Worm (Caenorhabditis elegans): Measurements from ENCODE around the gene nas-25.
A peak's percentile ranks its signal among the peaks of the same experiment; 100 is the strongest.

Gene nas-25

ce11 chrII:8825769-8826168 is at the start of gene nas-25:
Gene nas-25 (plus strand): TSS chrII:8826069.
- TF ChIP-seq him-1 (tag; optimal IDR thresholded peaks at IDR 0.05) (no peak), dao-5 (tag; optimal IDR thresholded peaks at IDR 0.05) (no peak), W03F9.2 (tag; optimal IDR thresholded peaks at IDR 0.05) (no peak)

- no peak for TF ChIP-seq dao-5 (tag; optimal IDR thresholded peaks at IDR 0.05)
- TF ChIP-seq him-1 (tag; optimal IDR thresholded peaks at IDR 0.05): no peak
- no peak for TF ChIP-seq W03F9.2 (tag; optimal IDR thresholded peaks at IDR 0.05)
Observed at ce11 chrII:8776504-8776903, 49.4 kb upstream of the nas-25 start.

ce11 chrII:8783451-8783967 is 42.4 kb upstream of the nas-25 start, which contains the start of gene sgn-1:
Gene sgn-1 (minus strand): TSS chrII:8783670.
- TF ChIP-seq W03F9.2 (tag; optimal IDR thresholded peaks at IDR 0.05) (no peak), him-1 (tag; optimal IDR thresholded peaks at IDR 0.05) (no peak), dao-5 (tag; optimal IDR thresholded peaks at IDR 0.05) (no peak)

- peak; percentile 56 for TF ChIP-seq him-1 (tag; optimal IDR thresholded peaks at IDR 0.05)
- no peak for TF ChIP-seq dao-5 (tag; optimal IDR thresholded peaks at IDR 0.05)
Observed at ce11 chrII:8784235-8784928, 41.5 kb upstream of the nas-25 start.

- no peak for TF ChIP-seq dao-5 (tag; optimal IDR thresholded peaks at IDR 0.05)
- TF ChIP-seq W03F9.2 (tag; optimal IDR thresholded peaks at IDR 0.05): no peak
- TF ChIP-seq him-1 (tag; optimal IDR thresholded peaks at IDR 0.05): no peak
Observed at ce11 chrII:8785875-8786274, 40.0 kb upstream of the nas-25 start.

- TF ChIP-seq W03F9.2 (tag; optimal IDR thresholded peaks at IDR 0.05): peak; percentile 84
- TF ChIP-seq dao-5 (tag; optimal IDR thresholded peaks at IDR 0.05): no peak
- peak; percentile 68 for TF ChIP-seq him-1 (tag; optimal IDR thresholded peaks at IDR 0.05)
Observed at ce11 chrII:8787376-8787775, 38.5 kb upstream of the nas-25 start.

- no peak for TF ChIP-seq W03F9.2 (tag; optimal IDR thresholded peaks at IDR 0.05)
- TF ChIP-seq dao-5 (tag; optimal IDR thresholded peaks at IDR 0.05): no peak
- no peak for TF ChIP-seq him-1 (tag; optimal IDR thresholded peaks at IDR 0.05)
Observed at ce11 chrII:8788752-8789151, 37.1 kb upstream of the nas-25 start.

ce11 chrII:8789828-8790558 is 35.9 kb upstream of the nas-25 start, which contains the start of gene F07H5.13:
Gene F07H5.13 (plus strand): TSS chrII:8790557.
- TF ChIP-seq W03F9.2 (tag; optimal IDR thresholded peaks at IDR 0.05) (peak; percentile 53), dao-5 (tag; optimal IDR thresholded peaks at IDR 0.05) (no peak)

ce11 chrII:8792640-8793039 is 33.2 kb upstream of the nas-25 start, which contains the start of gene idpa-2:
Gene idpa-2 (minus strand): TSS chrII:8792740.
- TF ChIP-seq dao-5 (tag; optimal IDR thresholded peaks at IDR 0.05) (no peak), him-1 (tag; optimal IDR thresholded peaks at IDR 0.05) (no peak), W03F9.2 (tag; optimal IDR thresholded peaks at IDR 0.05) (no peak)

- TF ChIP-seq him-1 (tag; optimal IDR thresholded peaks at IDR 0.05) (no peak), dao-5 (tag; optimal IDR thresholded peaks at IDR 0.05) (no peak), W03F9.2 (tag; optimal IDR thresholded peaks at IDR 0.05) (no peak)
Observed at ce11 chrII:8794072-8794471, 31.8 kb upstream of the nas-25 start, which contains the start of gene F07H5.7. Gene F07H5.7 (minus strand): TSS chrII:8794172.

- TF ChIP-seq him-1 (tag; optimal IDR thresholded peaks at IDR 0.05): no peak
- TF ChIP-seq dao-5 (tag; optimal IDR thresholded peaks at IDR 0.05): no peak
- TF ChIP-seq W03F9.2 (tag; optimal IDR thresholded peaks at IDR 0.05): no peak
Observed at ce11 chrII:8795227-8795626, 30.6 kb upstream of the nas-25 start.

ce11 chrII:8796391-8796790 is 29.5 kb upstream of the nas-25 start:
- TF ChIP-seq W03F9.2 (tag; optimal IDR thresholded peaks at IDR 0.05) (peak; percentile 6), dao-5 (tag; optimal IDR thresholded peaks at IDR 0.05) (no peak), him-1 (tag; optimal IDR thresholded peaks at IDR 0.05) (peak; percentile 90)

ce11 chrII:8799725-8800124 is 26.1 kb upstream of the nas-25 start:
- TF ChIP-seq W03F9.2 (tag; optimal IDR thresholded peaks at IDR 0.05): no peak
- TF ChIP-seq dao-5 (tag; optimal IDR thresholded peaks at IDR 0.05): no peak
- TF ChIP-seq him-1 (tag; optimal IDR thresholded peaks at IDR 0.05): no peak

- TF ChIP-seq dao-5 (tag; optimal IDR thresholded peaks at IDR 0.05) (no peak), W03F9.2 (tag; optimal IDR thresholded peaks at IDR 0.05) (no peak), him-1 (tag; optimal IDR thresholded peaks at IDR 0.05) (no peak)
Observed at ce11 chrII:8800830-8801229, 25.0 kb upstream of the nas-25 start, which contains the start of gene appg-2. Gene appg-2 (plus strand): TSS chrII:8801130.

All from whole organism, L4/young adult.